Fruit fly (Drosophila melanogaster): Measurements from ENCODE around the gene GstD5.

GstD5 gene

DNA sequence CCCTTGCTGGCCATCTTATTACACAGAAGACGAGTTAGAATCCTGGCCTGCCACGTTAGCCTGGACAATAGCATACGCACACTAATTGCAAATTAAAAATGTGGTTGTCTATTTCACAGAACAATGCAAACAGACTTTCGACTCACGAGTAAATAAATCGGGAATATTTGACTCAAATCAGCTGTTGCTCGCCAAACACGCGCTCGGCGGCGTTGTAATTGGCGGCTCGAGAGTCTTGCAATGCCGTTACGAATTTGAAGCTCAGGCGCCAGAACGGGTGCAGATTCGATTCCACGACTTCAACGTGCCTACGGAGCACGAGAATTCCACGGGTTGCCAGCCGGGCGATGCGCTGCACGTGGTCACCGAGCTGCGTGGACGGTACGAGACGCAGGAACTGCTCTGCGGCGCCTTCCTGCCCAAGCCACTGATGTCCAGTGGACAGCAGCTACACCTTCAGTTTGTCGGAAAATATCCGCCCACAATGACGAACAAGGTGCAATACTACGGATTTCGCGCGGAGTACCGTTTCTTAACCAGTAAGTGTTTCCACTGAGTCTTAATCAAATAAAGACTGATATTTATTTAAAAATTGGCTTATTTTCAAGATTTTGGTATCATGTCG, 26.3 kb downstream of the GstD5 start, which contains the start of gene DNAlig3:
DNAlig3 (minus strand) TSS at position 168 of the 625 bp plus-strand sequence.
- TF ChIP-seq pan (optimal IDR thresholded peaks at IDR 0.05) = no peak

- TF ChIP-seq EcR (GFP tag; optimal IDR thresholded peaks at IDR 0.05) = no peak
- no peak for TF ChIP-seq usp (GFP tag; optimal IDR thresholded peaks at IDR 0.05)
- TF ChIP-seq pan (optimal IDR thresholded peaks at IDR 0.05) = no peak
- no peak for TF ChIP-seq psq (optimal IDR thresholded peaks at IDR 0.05)
- no peak for TF ChIP-seq Dll (optimal IDR thresholded peaks at IDR 0.05)
- TF ChIP-seq CG8478 (optimal IDR thresholded peaks at IDR 0.05) = no peak
Observed at dm6 chr3R:12402935-12403334, 27.4 kb downstream of the GstD5 start.

DNA sequence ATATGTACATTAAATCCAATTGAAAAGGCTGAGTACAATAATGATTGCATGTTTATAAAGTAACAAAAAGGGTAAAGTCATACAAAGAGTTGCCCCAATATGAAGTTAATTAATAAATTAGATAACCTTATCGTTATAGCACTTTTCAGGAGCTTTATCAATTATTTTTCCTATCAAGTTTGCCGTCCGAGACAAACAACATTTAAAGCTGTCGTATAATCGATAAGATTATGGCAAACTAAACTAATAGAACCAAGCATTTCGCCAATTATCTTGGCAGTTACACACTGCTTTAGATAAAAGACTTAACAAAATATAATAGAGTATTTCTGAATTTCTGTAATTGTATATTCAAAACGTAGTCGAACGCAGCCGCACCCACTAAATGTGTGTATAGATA, 29.6 kb downstream of the GstD5 start:
- no peak for TF ChIP-seq psq (optimal IDR thresholded peaks at IDR 0.05)
- TF ChIP-seq CG8478 (optimal IDR thresholded peaks at IDR 0.05) = no peak
- no peak for TF ChIP-seq Dll (optimal IDR thresholded peaks at IDR 0.05)
- no peak for TF ChIP-seq pan (optimal IDR thresholded peaks at IDR 0.05)
- no peak for TF ChIP-seq usp (GFP tag; optimal IDR thresholded peaks at IDR 0.05)
- TF ChIP-seq EcR (GFP tag; optimal IDR thresholded peaks at IDR 0.05) = no peak

DNA sequence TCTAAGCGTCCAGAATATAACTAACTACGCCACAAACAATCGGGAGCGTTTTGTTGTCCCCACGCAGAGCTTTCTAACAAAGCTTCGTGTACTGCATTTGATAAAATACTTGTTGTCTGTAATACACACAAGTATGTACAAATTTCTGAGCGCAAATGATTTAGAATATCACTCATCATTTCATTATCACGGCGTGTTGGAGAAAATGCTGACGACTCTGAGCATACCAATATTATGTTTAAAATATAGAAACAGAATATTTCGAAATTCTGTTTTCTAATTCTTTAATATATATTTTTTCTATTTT, 30.3 kb downstream of the GstD5 start, which contains the start of gene Cyp9f2:
Cyp9f2 (minus strand) TSS at position 101 of the 307 bp plus-strand sequence.
- TF ChIP-seq psq (optimal IDR thresholded peaks at IDR 0.05) (no peak), CG8478 (optimal IDR thresholded peaks at IDR 0.05) (no peak), Dll (optimal IDR thresholded peaks at IDR 0.05) (no peak), usp (GFP tag; optimal IDR thresholded peaks at IDR 0.05) (no peak)

DNA sequence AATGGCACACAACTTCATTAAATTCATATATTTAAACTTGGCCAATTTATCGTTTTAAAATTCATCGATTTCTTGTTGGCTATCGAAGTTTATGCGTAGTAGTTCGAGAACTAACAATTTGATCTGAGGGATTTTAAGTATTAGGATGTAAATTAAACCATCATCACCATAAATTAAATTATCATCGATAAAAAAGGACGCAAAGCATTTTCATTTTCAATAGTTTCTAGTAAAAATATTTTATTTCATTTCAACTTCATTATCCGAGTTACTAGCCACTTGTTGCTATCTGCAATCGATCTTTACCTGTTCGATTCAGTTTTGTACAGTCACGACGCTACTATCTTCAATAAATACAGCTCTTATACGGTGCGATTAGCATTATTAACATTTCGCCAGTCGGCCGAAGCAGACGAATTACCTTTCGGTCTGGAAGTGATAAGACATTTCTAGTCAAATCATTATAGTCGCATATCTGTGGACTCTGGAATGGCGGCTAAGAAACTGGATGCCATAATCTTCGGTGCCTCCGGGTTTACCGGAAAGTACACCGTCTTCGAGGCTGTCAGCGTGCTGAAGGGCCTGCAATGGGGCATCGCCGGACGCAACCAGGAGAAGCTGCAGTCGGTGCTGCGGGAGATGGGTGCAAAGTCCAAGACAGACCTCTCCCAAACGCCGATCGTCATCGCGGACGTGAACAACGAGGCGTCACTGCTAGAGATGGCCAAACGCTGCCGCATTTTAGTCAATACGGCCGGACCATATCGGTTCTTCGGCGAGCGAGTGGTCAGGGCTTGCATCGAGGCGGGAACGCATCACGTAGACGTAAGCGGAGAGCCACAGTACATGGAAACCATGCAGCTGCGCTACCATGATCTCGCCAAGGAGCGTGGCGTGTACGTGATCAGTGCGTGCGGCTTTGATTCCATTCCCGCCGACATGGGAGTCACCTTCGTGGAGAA, 31.0 kb downstream of the GstD5 start, which contains the start of gene CG5167:
CG5167 (plus strand) TSS at position 298 of the 962 bp plus-strand sequence.
- TF ChIP-seq pan (optimal IDR thresholded peaks at IDR 0.05) = no peak
- TF ChIP-seq usp (GFP tag; optimal IDR thresholded peaks at IDR 0.05) = no peak
- TF ChIP-seq psq (optimal IDR thresholded peaks at IDR 0.05) = no peak
- TF ChIP-seq EcR (GFP tag; optimal IDR thresholded peaks at IDR 0.05) = no peak
- TF ChIP-seq Dll (optimal IDR thresholded peaks at IDR 0.05) = no peak
- no peak for TF ChIP-seq CG8478 (optimal IDR thresholded peaks at IDR 0.05)

DNA sequence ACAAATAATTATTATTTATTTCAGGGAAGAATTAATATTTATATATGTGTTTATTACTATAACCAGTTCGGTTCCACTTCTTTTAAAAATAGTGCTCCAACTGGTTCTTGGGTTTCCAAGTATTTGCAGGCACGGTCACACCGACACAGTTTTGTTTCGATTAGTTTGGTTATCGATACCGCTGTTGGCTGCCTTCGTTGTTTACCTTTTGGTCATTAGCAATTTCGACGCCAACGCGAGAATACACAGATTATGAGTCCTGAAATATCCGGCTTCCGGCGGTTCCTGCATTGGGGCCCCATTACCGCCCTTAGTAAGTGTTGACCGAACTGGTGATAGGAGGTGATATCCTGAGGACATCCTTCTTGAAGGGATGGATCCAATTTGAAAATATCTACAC, 32.6 kb downstream of the GstD5 start, which contains the start of gene CG5196:
CG5196 (plus strand) TSS at position 157 of the 400 bp plus-strand sequence.
- no peak for TF ChIP-seq EcR (GFP tag; optimal IDR thresholded peaks at IDR 0.05)
- TF ChIP-seq psq (optimal IDR thresholded peaks at IDR 0.05) = no peak
- TF ChIP-seq pan (optimal IDR thresholded peaks at IDR 0.05) = no peak
- TF ChIP-seq usp (GFP tag; optimal IDR thresholded peaks at IDR 0.05) = no peak
- TF ChIP-seq CG8478 (optimal IDR thresholded peaks at IDR 0.05) = no peak
- TF ChIP-seq Dll (optimal IDR thresholded peaks at IDR 0.05) = no peak

- no peak for TF ChIP-seq CG8478 (optimal IDR thresholded peaks at IDR 0.05)
Observed at dm6 chr3R:12411449-12411848, 35.9 kb downstream of the GstD5 start.

DNA sequence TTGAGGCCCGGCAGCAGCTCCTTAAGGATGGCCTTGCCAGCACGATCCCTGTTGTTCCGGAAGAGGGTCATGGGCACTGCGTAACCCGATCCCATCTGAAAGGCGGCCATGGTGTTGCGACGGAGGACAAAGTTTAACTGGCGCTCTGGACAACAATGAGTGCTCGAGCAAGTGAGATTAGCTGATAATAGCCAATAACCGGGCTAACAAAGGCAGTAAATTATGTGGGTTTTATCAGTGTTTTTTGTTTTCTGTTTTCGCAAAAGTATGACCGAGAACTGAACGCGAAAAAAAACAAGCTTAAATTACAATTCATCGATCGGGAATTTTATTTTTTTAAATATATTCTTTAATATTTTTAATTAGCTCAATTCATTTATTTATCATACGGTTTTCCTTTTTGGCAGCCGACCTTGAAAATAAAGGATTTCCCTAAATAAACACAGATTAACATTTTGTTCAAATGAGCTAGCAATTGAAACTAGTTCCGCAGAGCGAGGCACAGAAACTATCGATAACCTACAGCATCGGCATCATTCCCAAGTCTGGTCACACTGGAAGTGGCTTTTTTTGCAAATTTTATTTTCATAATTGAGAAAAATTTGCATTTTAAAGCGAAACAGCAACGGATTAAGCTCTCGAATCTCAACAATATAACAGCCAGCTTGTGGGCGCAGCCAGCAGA, 37.9 kb downstream of the GstD5 start, which contains the start of the genes Dip-C and pps:
Dip-C (minus strand) TSS at position 486 of the 685 bp plus-strand sequence.
pps (plus strand) TSS at position 555 of the 685 bp plus-strand sequence.
- TF ChIP-seq pan (optimal IDR thresholded peaks at IDR 0.05) (no peak), usp (GFP tag; optimal IDR thresholded peaks at IDR 0.05) (no peak), CG8478 (optimal IDR thresholded peaks at IDR 0.05) (no peak), psq (optimal IDR thresholded peaks at IDR 0.05) (no peak), EcR (GFP tag; optimal IDR thresholded peaks at IDR 0.05) (no peak), Dll (optimal IDR thresholded peaks at IDR 0.05) (no peak)

DNA sequence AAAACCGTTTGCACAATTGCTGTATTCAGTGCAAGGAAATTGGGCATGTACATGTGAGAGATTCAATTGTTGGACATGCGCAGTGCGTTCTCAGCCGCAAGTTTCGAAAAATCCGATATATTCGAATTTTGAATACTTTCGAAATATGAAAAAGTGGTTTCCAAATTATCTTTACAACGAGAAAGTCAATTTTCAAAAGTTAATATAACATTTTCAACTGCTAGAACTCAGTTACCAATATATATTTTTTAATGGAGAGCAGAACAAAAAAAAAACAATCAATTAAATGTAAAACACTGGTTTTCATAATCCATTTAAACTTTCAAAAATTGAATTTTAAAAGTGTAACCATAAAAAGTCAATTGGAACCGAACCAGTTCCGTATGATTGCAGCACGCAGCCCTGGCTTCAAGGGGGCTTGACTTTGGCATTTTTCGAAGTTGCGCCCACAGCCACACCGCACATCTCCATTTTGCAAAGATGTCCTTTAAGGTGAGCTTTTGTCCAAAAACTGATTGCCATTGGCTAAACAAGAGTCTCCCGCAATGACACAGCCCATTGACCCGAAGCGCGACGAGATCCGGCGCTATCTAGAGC, 46.9 kb downstream of the GstD5 start, which contains the start of the genes Scgbeta and CG17202:
Scgbeta (minus strand) TSS at position 51 of the 597 bp plus-strand sequence.
CG17202 (plus strand) TSS at position 390 of the 597 bp plus-strand sequence.
- TF ChIP-seq EcR (GFP tag; optimal IDR thresholded peaks at IDR 0.05) = no peak
- TF ChIP-seq Dll (optimal IDR thresholded peaks at IDR 0.05) = no peak
- TF ChIP-seq usp (GFP tag; optimal IDR thresholded peaks at IDR 0.05) = no peak
- TF ChIP-seq CG8478 (optimal IDR thresholded peaks at IDR 0.05) = no peak
- no peak for TF ChIP-seq pan (optimal IDR thresholded peaks at IDR 0.05)
- no peak for TF ChIP-seq psq (optimal IDR thresholded peaks at IDR 0.05)

DNA sequence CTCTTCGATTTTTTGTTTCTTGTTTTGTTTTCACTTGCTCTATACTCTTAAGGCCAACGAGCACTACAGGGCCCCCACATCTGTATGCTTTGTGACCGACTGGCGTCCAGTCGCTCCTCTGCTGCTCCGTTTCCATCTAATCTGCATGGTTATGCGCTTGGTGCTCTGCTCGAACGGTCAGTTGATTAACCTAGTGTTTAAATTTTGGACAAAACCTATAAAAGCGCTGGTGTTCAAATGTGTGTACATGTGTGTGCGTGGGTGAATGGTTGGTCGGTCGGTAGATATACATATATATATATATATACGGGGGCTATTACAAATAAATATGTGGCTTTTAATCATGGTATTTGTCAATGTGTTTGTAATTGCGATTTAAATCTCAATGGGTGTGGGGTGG, 48.5 kb downstream of the GstD5 start:
- TF ChIP-seq usp (GFP tag; optimal IDR thresholded peaks at IDR 0.05) (no peak), EcR (GFP tag; optimal IDR thresholded peaks at IDR 0.05) (no peak), Dll (optimal IDR thresholded peaks at IDR 0.05) (no peak)

DNA sequence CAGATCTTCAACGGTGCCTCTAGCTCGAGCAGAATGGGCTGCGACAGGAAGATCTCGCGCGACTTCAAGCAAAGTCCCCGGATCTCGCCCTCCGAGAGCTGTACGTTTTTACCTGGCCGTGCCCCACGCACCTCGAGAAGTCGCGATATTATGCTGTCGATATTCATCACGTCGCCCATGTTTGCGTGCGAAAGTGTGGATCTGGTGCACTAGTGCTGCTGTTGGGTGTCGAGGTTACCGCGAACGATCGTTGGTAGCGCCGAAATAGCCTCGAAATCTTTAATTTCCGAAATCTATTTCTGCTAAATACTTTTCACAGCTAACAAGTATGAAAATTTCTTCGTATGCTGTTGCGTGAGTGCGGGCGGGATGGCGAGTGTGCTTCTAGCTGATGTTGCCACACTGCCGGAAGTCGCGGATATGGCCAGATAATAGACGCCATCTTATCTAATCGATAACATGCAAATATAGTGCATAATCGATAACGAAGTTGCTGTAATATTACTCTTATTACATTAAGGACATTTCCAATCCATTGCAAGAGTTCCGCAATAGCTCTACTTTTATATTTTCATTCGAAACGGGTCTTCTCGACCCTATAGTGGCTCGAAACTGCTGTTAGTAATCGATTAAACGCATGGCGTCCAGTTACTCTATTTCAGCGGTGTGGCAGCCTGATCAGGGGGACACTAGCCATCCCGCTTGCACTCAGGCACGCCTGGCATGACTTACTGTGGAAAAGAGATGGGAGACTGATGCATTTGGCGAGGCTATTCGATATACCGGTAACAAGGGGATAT, 50.2 kb downstream of the GstD5 start, which contains the start of gene Pp1-87B:
Pp1-87B (minus strand) TSS at position 408 of the 800 bp plus-strand sequence.
- TF ChIP-seq pan (optimal IDR thresholded peaks at IDR 0.05) (no peak), CG8478 (optimal IDR thresholded peaks at IDR 0.05) (peak; percentile 71)

Measured in whole organism.